Worm (Caenorhabditis elegans) whole organism, dauer: ENCODE measurements around the gene F17A9.4.
"Not testable (repeated sequence)": the region's sequence is repeated elsewhere in the genome, so short reads cannot be mapped to it uniquely, and the experiment has no call there.

Experiments
- unc-62 ChIP-seq: sonication (generic microtip); optimal IDR thresholded peaks from 2 replicates; lab custom pipeline; 2017; ENCODE audit warnings: missing biosample characterization, missing genetic modification reagents, missing genetic modification characterization

The F17A9.4 gene

DNA sequence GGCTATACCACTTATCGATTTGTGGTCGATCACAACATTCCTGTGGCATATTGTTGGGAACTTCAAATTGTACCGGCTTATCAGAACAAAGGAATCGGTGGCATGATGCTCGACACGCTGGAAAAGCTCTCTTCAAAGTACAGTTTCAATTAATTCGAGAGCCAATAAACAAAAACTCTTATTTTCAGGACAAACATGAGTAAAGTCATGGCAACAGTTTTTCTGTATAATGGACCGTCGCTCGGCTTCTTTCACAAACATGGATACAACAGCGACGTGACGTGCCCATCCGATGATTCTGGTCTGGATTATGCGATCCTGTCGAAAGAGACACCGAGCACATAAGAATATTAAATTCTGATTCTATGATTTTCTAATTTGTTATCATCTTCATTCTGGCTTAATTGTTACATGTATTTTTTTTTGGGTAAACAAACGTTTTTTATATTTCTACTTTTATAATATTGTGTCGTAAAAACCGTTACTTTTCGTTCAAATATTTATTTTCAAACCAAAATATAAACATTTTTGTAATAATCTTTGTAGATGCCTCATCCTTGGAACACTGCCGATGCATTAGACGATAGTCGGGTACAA, 13.8 kb downstream of the F17A9.4 start, which contains the start of gene smut-1:
TSS of gene smut-1 (plus strand) at position 547 of the 597 bp plus-strand sequence.
- TF ChIP-seq unc-62 (GFP tag; lab: Kevin White, UChicago), result no peak

- no peak for TF ChIP-seq unc-62 (GFP tag; lab: Kevin White, UChicago)
These were observed 14.6 kb downstream of the F17A9.4 start, which contains the start of gene Y38A10A.7 for ce11 chrV:6095829-6096228. Gene Y38A10A.7, plus strand, starts transcription at chrV:6096197.

DNA sequence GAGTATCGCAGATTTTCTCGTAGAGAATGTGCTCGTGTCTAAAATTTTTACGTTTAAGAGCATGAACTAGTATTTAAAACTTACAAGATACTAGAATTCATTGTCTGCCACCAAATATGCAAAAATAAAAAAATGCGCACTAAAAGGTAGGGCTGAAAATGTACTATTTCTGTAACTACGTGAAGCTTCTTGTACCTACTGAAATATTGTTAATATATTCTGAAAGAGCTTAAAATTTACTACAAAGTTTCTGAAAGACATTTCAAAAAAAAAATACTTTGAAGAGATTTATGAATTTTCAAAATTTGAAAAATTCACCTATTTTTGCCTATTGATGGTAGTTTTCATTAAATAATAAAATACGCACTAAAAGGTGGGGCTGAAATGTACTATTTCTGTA, 40.5 kb downstream of the F17A9.4 start, which contains the start of gene fbxa-214:
TSS of gene fbxa-214 (minus strand) at position 101 of the 400 bp plus-strand sequence.
- not testable (repeated sequence) for TF ChIP-seq unc-62 (GFP tag; lab: Kevin White, UChicago)

DNA sequence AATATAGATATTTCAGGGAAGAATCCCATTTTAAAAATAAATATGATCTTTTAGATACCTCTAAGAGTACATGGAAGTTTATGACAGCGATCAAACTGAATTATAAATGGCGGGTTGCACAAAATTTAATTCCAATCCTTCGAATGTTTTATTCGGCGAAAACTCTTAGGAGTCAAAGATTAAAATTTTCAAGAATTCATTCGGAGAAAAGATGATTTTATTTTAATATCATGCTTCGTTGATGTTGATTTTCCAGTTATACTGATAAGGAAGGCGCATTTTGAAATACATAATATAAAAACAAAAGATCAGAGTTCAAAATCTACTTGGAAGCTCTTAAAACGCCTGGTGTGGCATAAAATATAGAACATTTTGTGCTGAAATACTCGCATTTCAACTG, 43.3 kb downstream of the F17A9.4 start, which contains the start of gene srh-10:
TSS of gene srh-10 (minus strand) at position 29 of the 400 bp plus-strand sequence.
- TF ChIP-seq unc-62 (GFP tag; lab: Kevin White, UChicago), result no peak

- TF ChIP-seq unc-62 (GFP tag; lab: Kevin White, UChicago), result no peak
These were observed 47.1 kb downstream of the F17A9.4 start, which contains the start of gene Y38A10A.2 for ce11 chrV:6063330-6063729. Gene Y38A10A.2, minus strand, starts transcription at chrV:6063430.
